Fruit fly (Drosophila melanogaster) whole organism, embryonic: ENCODE data around the gene ari-1.

ENCODE experiments used
- B-H1 ChIP-seq: fragments of 200-800 bp; sonication (Bioruptor generic); IDR thresholded peaks from 3 replicates; pipeline ENCODE4 v1.3.6; 2022; ENCODE audit warnings: missing biosample characterization, missing genetic modification characterization
- B-H2 ChIP-seq: fragments of 200-800 bp; sonication (Bioruptor generic); optimal IDR thresholded peaks from 2 replicates; lab custom pipeline; 2018; ENCODE audit warnings: missing biosample characterization, mild to moderate bottlenecking, missing genetic modification characterization
- Bgb ChIP-seq: fragments of 200-800 bp; sonication (Bioruptor generic); IDR thresholded peaks from 2 replicates; pipeline ENCODE4 v1.3.6; 2022; ENCODE audit warnings: missing biosample characterization, missing genetic modification characterization; ENCODE audit not compliant: partially characterized antibody
- BtbVII ChIP-seq: fragments of 200-800 bp; sonication (Bioruptor generic); optimal IDR thresholded peaks from 3 replicates; lab custom pipeline; 2017; ENCODE audit warnings: missing biosample characterization, mild to moderate bottlenecking, missing genetic modification characterization
- CG10654 ChIP-seq: fragments of 200-800 bp; sonication (Bioruptor generic); optimal IDR thresholded peaks from 2 replicates; lab custom pipeline; 2016; ENCODE audit warnings: missing biosample characterization, missing genetic modification characterization
- CG12236 ChIP-seq: fragments of 200-800 bp; sonication (Bioruptor generic); optimal IDR thresholded peaks from 2 replicates; lab custom pipeline; 2016; ENCODE audit warnings: missing biosample characterization, missing genetic modification characterization
- CG13296 ChIP-seq: fragments of 200-800 bp; sonication (Bioruptor generic); optimal IDR thresholded peaks from 3 replicates; lab custom pipeline; 2018; ENCODE audit warnings: missing biosample characterization, mild to moderate bottlenecking, missing genetic modification characterization
- CG14965 ChIP-seq: fragments of 200-800 bp; sonication (Bioruptor generic); optimal IDR thresholded peaks from 2 replicates; lab custom pipeline; 2016; ENCODE audit warnings: missing biosample characterization, missing genetic modification characterization, borderline replicate concordance
- CG1529 ChIP-seq: fragments of 200-800 bp; sonication (Bioruptor generic); optimal IDR thresholded peaks from 3 replicates; lab custom pipeline; 2018; ENCODE audit warnings: missing biosample characterization, missing genetic modification characterization
- CG16779 ChIP-seq: fragments of 200-800 bp; sonication (Bioruptor generic); IDR thresholded peaks from 2 replicates; pipeline ENCODE4 v1.3.6; 2022; ENCODE audit warnings: missing biosample characterization, missing genetic modification characterization
- CG17612 ChIP-seq: fragments of 200-800 bp; sonication (Bioruptor generic); IDR thresholded peaks from 2 replicates; pipeline ENCODE4 v1.3.6; 2022; ENCODE audit warnings: missing biosample characterization, missing genetic modification characterization
- CG18011 ChIP-seq: fragments of 200-800 bp; sonication (Bioruptor generic); optimal IDR thresholded peaks from 2 replicates; lab custom pipeline; 2017; ENCODE audit warnings: missing biosample characterization, missing genetic modification characterization, mild to moderate bottlenecking, moderate library complexity, missing genotype
- CG18476 ChIP-seq: fragments of 200-800 bp; sonication (Bioruptor generic); optimal IDR thresholded peaks from 2 replicates; lab custom pipeline; 2016; ENCODE audit warnings: missing biosample characterization, mild to moderate bottlenecking, missing genetic modification characterization
- CG18599 ChIP-seq: fragments of 200-800 bp; sonication (Bioruptor generic); optimal IDR thresholded peaks from 3 replicates; lab custom pipeline; 2017; ENCODE audit warnings: missing biosample characterization, missing genetic modification characterization, mild to moderate bottlenecking, moderate library complexity, missing genetic modification reagents
- CG2116 ChIP-seq: fragments of 200-800 bp; sonication (Bioruptor generic); optimal IDR thresholded peaks from 3 replicates; lab custom pipeline; 2018; ENCODE audit warnings: missing biosample characterization, mild to moderate bottlenecking, missing genetic modification characterization
- CG2678 ChIP-seq: fragments of 200-800 bp; sonication (Bioruptor generic); optimal IDR thresholded peaks from 3 replicates; lab custom pipeline; 2019; ENCODE audit warnings: missing biosample characterization, mild to moderate bottlenecking, missing genetic modification characterization, moderate library complexity
- CG33213 ChIP-seq: fragments of 200-800 bp; sonication (Bioruptor generic); optimal IDR thresholded peaks from 3 replicates; lab custom pipeline; 2016; ENCODE audit warnings: missing biosample characterization, missing genetic modification characterization
- CG3407 ChIP-seq: fragments of 200-800 bp; sonication (Bioruptor generic); optimal IDR thresholded peaks from 2 replicates; lab custom pipeline; 2018; ENCODE audit warnings: missing biosample characterization, mild to moderate bottlenecking, missing genetic modification characterization
- CG4404 ChIP-seq: fragments of 200-800 bp; sonication (Bioruptor generic); IDR thresholded peaks from 2 replicates; pipeline ENCODE4 v1.3.6; 2022; ENCODE audit warnings: missing biosample characterization, missing genetic modification characterization
- CG6654 ChIP-seq: fragments of 200-800 bp; sonication (Bioruptor generic); optimal IDR thresholded peaks from 2 replicates; lab custom pipeline; 2017; ENCODE audit warnings: missing biosample characterization, mild to moderate bottlenecking, missing genetic modification characterization
- CG6765 ChIP-seq: fragments of 200-800 bp; sonication (Bioruptor generic); optimal IDR thresholded peaks from 3 replicates; lab custom pipeline; 2017; ENCODE audit warnings: missing biosample characterization, mild to moderate bottlenecking, missing genetic modification characterization
- CG7556 ChIP-seq: fragments of 200-800 bp; sonication (Bioruptor generic); optimal IDR thresholded peaks from 2 replicates; lab custom pipeline; 2017; ENCODE audit warnings: missing biosample characterization, mild to moderate bottlenecking, missing genetic modification characterization
- CG8478 ChIP-seq: fragments of >200 bp; optimal IDR thresholded peaks from 2 replicates; lab custom pipeline; 2018
- CG9727 ChIP-seq: fragments of 200-800 bp; sonication (Bioruptor generic); optimal IDR thresholded peaks from 3 replicates; lab custom pipeline; 2017; ENCODE audit warnings: missing biosample characterization, mild to moderate bottlenecking, missing genetic modification characterization
- Ets97D ChIP-seq: fragments of 200-800 bp; sonication (Bioruptor generic); optimal IDR thresholded peaks from 3 replicates; lab custom pipeline; 2016; ENCODE audit warnings: missing biosample characterization, missing genetic modification characterization
- HHEX ChIP-seq: fragments of 200-800 bp; sonication (Bioruptor generic); optimal IDR thresholded peaks from 3 replicates; lab custom pipeline; 2017; ENCODE audit warnings: missing biosample characterization, mild to moderate bottlenecking, missing genetic modification characterization, missing genetic modification reagents
- Hmr ChIP-seq: fragments of 200-800 bp; sonication (Bioruptor generic); optimal IDR thresholded peaks from 3 replicates; lab custom pipeline; 2017; ENCODE audit warnings: mild to moderate bottlenecking, missing biosample characterization, missing genetic modification reagents, missing genetic modification characterization
- Max ChIP-seq: fragments of 200-800 bp; sonication (Bioruptor generic); optimal IDR thresholded peaks from 2 replicates; lab custom pipeline; 2016; ENCODE audit warnings: missing biosample characterization, mild to moderate bottlenecking, missing genetic modification characterization
- Opbp ChIP-seq: fragments of 200-800 bp; sonication (Bioruptor generic); IDR thresholded peaks from 3 replicates; pipeline ENCODE4 v1.3.6; 2022; ENCODE audit warnings: missing biosample characterization, missing genetic modification characterization; ENCODE audit not compliant: partially characterized antibody
- ash1 ChIP-seq: fragments of 200-800 bp; sonication (Bioruptor generic); optimal IDR thresholded peaks from 2 replicates; lab custom pipeline; 2018; ENCODE audit warnings: missing biosample characterization, mild to moderate bottlenecking, missing genetic modification characterization
- bab2 ChIP-seq: fragments of 200-800 bp; sonication (Bioruptor generic); optimal IDR thresholded peaks from 2 replicates; lab custom pipeline; 2016; ENCODE audit warnings: missing biosample characterization, missing genetic modification characterization
- cato ChIP-seq: fragments of 200-800 bp; sonication (Bioruptor generic); optimal IDR thresholded peaks from 2 replicates; lab custom pipeline; 2016; ENCODE audit warnings: missing biosample characterization, missing genetic modification characterization, borderline replicate concordance
- dm ChIP-seq: fragments of 200-800 bp; sonication (Bioruptor generic); optimal IDR thresholded peaks from 3 replicates; lab custom pipeline; 2016; ENCODE audit warnings: missing biosample characterization, missing genetic modification characterization
- dpn ChIP-seq, 2 experiments: fragments of 200-800 bp; sonication (Bioruptor generic); optimal IDR thresholded peaks; 3 replicates each; lab custom pipeline; 2016; ENCODE audit warnings: missing biosample characterization in 2 of 2, missing genetic modification characterization in 2 of 2
- eve ChIP-seq, 2 experiments: fragments of >200 bp; optimal IDR thresholded peaks; 2 replicates each; lab custom pipeline; 2017; ENCODE audit warnings: missing biosample characterization in 2 of 2, missing genetic modification characterization in 2 of 2
- gcm2 ChIP-seq: fragments of 200-800 bp; sonication (Bioruptor generic); optimal IDR thresholded peaks from 2 replicates; lab custom pipeline; 2016; ENCODE audit warnings: missing biosample characterization, missing genetic modification characterization
- gem ChIP-seq: fragments of 200-800 bp; sonication (Bioruptor generic); optimal IDR thresholded peaks from 2 replicates; lab custom pipeline; 2019; ENCODE audit warnings: missing biosample characterization, mild to moderate bottlenecking, missing genetic modification characterization, moderate library complexity
- grn ChIP-seq: fragments of 200-800 bp; sonication (Bioruptor generic); optimal IDR thresholded peaks from 3 replicates; lab custom pipeline; 2017; ENCODE audit warnings: missing biosample characterization, missing genetic modification characterization
- kay ChIP-seq: fragments of 200-800 bp; sonication (Bioruptor generic); optimal IDR thresholded peaks from 2 replicates; lab custom pipeline; 2016; ENCODE audit warnings: missing biosample characterization, missing genetic modification characterization
- pfk ChIP-seq: fragments of 200-800 bp; sonication (Bioruptor generic); optimal IDR thresholded peaks from 2 replicates; lab custom pipeline; 2018; ENCODE audit warnings: missing biosample characterization, mild to moderate bottlenecking, missing genetic modification characterization, moderate library complexity
- psq ChIP-seq: fragments of 200-800 bp; sonication (Bioruptor generic); optimal IDR thresholded peaks from 2 replicates; lab custom pipeline; 2017; ENCODE audit warnings: missing biosample characterization, missing genetic modification characterization
- pzg ChIP-seq: fragments of 200-800 bp; sonication (Bioruptor generic); optimal IDR thresholded peaks from 3 replicates; lab custom pipeline; 2018; ENCODE audit warnings: missing biosample characterization, mild to moderate bottlenecking, missing genetic modification characterization, moderate library complexity
- repo ChIP-seq: fragments of 200-800 bp; sonication (Bioruptor generic); optimal IDR thresholded peaks from 2 replicates; lab custom pipeline; 2016; ENCODE audit warnings: missing biosample characterization, missing genetic modification characterization
- scrt ChIP-seq: fragments of 200-800 bp; sonication (Bioruptor generic); optimal IDR thresholded peaks from 2 replicates; lab custom pipeline; 2018; ENCODE audit warnings: missing biosample characterization, mild to moderate bottlenecking, missing genetic modification characterization, moderate library complexity
- sim ChIP-seq: fragments of 200-800 bp; sonication (Bioruptor generic); IDR thresholded peaks from 2 replicates; pipeline ENCODE4 v1.3.6; 2022; ENCODE audit warnings: missing biosample characterization, missing genetic modification characterization
- tll ChIP-seq, 2 experiments: fragments of 200-800 bp in 1 of 2; fragments of >200 bp in 1 of 2; sonication (Bioruptor generic) in 1 of 2; optimal IDR thresholded peaks; 2 replicates each; lab custom pipeline; 2017 to 2019; ENCODE audit warnings: missing biosample characterization in 2 of 2, missing genetic modification characterization in 2 of 2, mild to moderate bottlenecking in 1 of 2, moderate library complexity in 1 of 2
- unpg ChIP-seq: fragments of 200-800 bp; sonication (Bioruptor generic); optimal IDR thresholded peaks from 3 replicates; lab custom pipeline; 2018; ENCODE audit warnings: missing biosample characterization, mild to moderate bottlenecking, missing genetic modification characterization, moderate library complexity
- vnd ChIP-seq: fragments of 200-800 bp; sonication (Bioruptor generic); IDR thresholded peaks from 3 replicates; pipeline ENCODE4 v1.3.6; 2022; ENCODE audit warnings: missing biosample characterization, missing genetic modification characterization; ENCODE audit not compliant: partially characterized antibody
- zen ChIP-seq: fragments of 200-800 bp; sonication (Bioruptor generic); optimal IDR thresholded peaks from 3 replicates; lab custom pipeline; 2018; ENCODE audit warnings: missing biosample characterization, mild to moderate bottlenecking, missing genetic modification characterization, moderate library complexity

ari-1 gene

dm6 chrX:18083528-18084365 is 53.8 kb downstream of the ari-1 start (continued):
- TF ChIP-seq BtbVII (GFP tag; lab: Kevin White, UChicago) (no peak), pfk (peak; percentile 75), Hmr (peak; percentile 42), repo (GFP tag; lab: Kevin White, UChicago) (no peak), bab2 (no peak), CG8478 (lab: Kevin White, UChicago) (no peak), CG6654 (GFP tag; lab: Kevin White, UChicago) (no peak), Max (GFP tag; lab: Kevin White, UChicago) (no peak), ash1 (GFP tag; lab: Kevin White, UChicago) (no peak), gem (tag; lab: Kevin White, UChicago) (no peak), CG14965 (no peak), Opbp (GFP tag; lab: Robert Waterston, UW) (no peak), Bgb (no peak), kay (GFP tag; lab: Kevin White, UChicago) (no peak), CG9727 (GFP tag; lab: Kevin White, UChicago) (no peak), CG18011 (GFP tag; lab: Kevin White, UChicago) (no peak), dm (GFP tag; lab: Kevin White, UChicago) (no peak), sim (GFP tag; lab: Robert Waterston, UW) (no peak), CG33213 (no peak), HHEX (peak; percentile 16), grn (GFP tag; lab: Kevin White, UChicago) (peak; percentile 29), eve (GFP tag; optimal IDR thresholded peaks at IDR 0.05; lab: Kevin White, UChicago) (no peak), unpg (GFP tag; lab: Kevin White, UChicago) (no peak), pzg (GFP tag; lab: Kevin White, UChicago) (no peak), CG10654 (GFP tag; lab: Kevin White, UChicago) (no peak), CG13296 (GFP tag; lab: Kevin White, UChicago) (no peak), CG2678 (peak; percentile 3), CG12236 (GFP tag; lab: Kevin White, UChicago) (no peak), CG18599 (GFP tag; lab: Kevin White, UChicago) (peak; percentile 30), B-H2 (GFP tag; lab: Kevin White, UChicago) (no peak), psq (GFP tag; lab: Kevin White, UChicago) (no peak), CG1529 (GFP tag; lab: Kevin White, UChicago) (no peak), tll (GFP tag; optimal IDR thresholded peaks at IDR 0.05; lab: Kevin White, UChicago) (no peak), CG18476 (no peak), cato (GFP tag; lab: Kevin White, UChicago) (no peak), CG17612 (no peak), B-H1 (GFP tag; lab: Robert Waterston, UW) (no peak), dpn (GFP tag; optimal IDR thresholded peaks at IDR 0.05; lab: Kevin White, UChicago) (no peak), scrt (no peak), CG6765 (GFP tag; lab: Kevin White, UChicago) (no peak), CG3407 (GFP tag; lab: Kevin White, UChicago) (no peak), gcm2 (GFP tag; lab: Kevin White, UChicago) (no peak), zen (tag; lab: Kevin White, UChicago) (no peak), CG16779 (no peak), CG2116 (GFP tag; lab: Kevin White, UChicago) (no peak), CG7556 (GFP tag; lab: Kevin White, UChicago) (no peak), vnd (GFP tag; lab: Robert Waterston, UW) (no peak), Ets97D (no peak), CG4404 (GFP tag; lab: Robert Waterston, UW) (no peak)
